Fruit fly (Drosophila melanogaster) whole organism, pupa: ENCODE results near the gene eas.
A peak's percentile ranks its signal among the peaks of the same experiment; 100 is the strongest.

Experiments
- CG10348 ChIP-seq: fragments of 200-800 bp; sonication (Bioruptor generic); IDR thresholded peaks from 2 replicates; pipeline ENCODE4 v1.3.6; 2022; ENCODE audit warnings: missing biosample characterization, missing genetic modification characterization
- CG12605 ChIP-seq: fragments of 200-800 bp; sonication (Bioruptor generic); IDR thresholded peaks from 2 replicates; pipeline ENCODE4 v1.3.6; 2022; ENCODE audit warnings: missing biosample characterization, missing genetic modification characterization
- CG13204 ChIP-seq: fragments of 200-800 bp; sonication (Bioruptor generic); optimal IDR thresholded peaks from 2 replicates; lab custom pipeline; 2018; ENCODE audit warnings: missing biosample characterization, mild to moderate bottlenecking, missing genetic modification characterization, moderate library complexity
- CG14655 ChIP-seq: fragments of 200-800 bp; sonication (Bioruptor generic); optimal IDR thresholded peaks from 3 replicates; lab custom pipeline; 2017; ENCODE audit warnings: mild to moderate bottlenecking, missing biosample characterization, missing genetic modification reagents, missing genetic modification characterization
- CG15710 ChIP-seq: fragments of 200-800 bp; sonication (Bioruptor generic); optimal IDR thresholded peaks from 2 replicates; lab custom pipeline; 2018; ENCODE audit warnings: missing biosample characterization, mild to moderate bottlenecking, missing genetic modification characterization, moderate library complexity
- CG17806 ChIP-seq: fragments of 200-800 bp; sonication (Bioruptor generic); optimal IDR thresholded peaks from 2 replicates; lab custom pipeline; 2018; ENCODE audit warnings: missing biosample characterization, mild to moderate bottlenecking, missing genetic modification characterization, moderate library complexity
- CG32121 ChIP-seq: fragments of 200-800 bp; sonication (Bioruptor generic); IDR thresholded peaks from 2 replicates; pipeline ENCODE4 v1.3.6; 2022; ENCODE audit warnings: missing biosample characterization, missing genetic modification characterization
- CG34367 ChIP-seq: fragments of 200-800 bp; sonication (Bioruptor generic); optimal IDR thresholded peaks from 2 replicates; lab custom pipeline; 2018; ENCODE audit warnings: missing biosample characterization, mild to moderate bottlenecking, missing genetic modification characterization
- CG4496 ChIP-seq: fragments of 200-800 bp; sonication (Bioruptor generic); IDR thresholded peaks from 3 replicates; pipeline ENCODE4 v1.3.6; 2022; ENCODE audit warnings: missing biosample characterization, missing genetic modification characterization
- CG8159 ChIP-seq: fragments of 200-800 bp; sonication (Bioruptor generic); optimal IDR thresholded peaks from 3 replicates; lab custom pipeline; 2018; ENCODE audit warnings: missing biosample characterization, mild to moderate bottlenecking, missing genetic modification characterization, moderate library complexity
- CG8301 ChIP-seq: fragments of 200-800 bp; sonication (Bioruptor generic); optimal IDR thresholded peaks from 2 replicates; lab custom pipeline; 2018; ENCODE audit warnings: missing biosample characterization, mild to moderate bottlenecking, missing genetic modification characterization
- CG9948 ChIP-seq: fragments of 200-800 bp; sonication (Bioruptor generic); optimal IDR thresholded peaks from 2 replicates; lab custom pipeline; 2018; ENCODE audit warnings: missing biosample characterization, mild to moderate bottlenecking, missing genetic modification characterization, moderate library complexity
- D1 ChIP-seq: fragments of 200-800 bp; sonication (Bioruptor generic); optimal IDR thresholded peaks from 2 replicates; lab custom pipeline; 2018; ENCODE audit warnings: missing biosample characterization, mild to moderate bottlenecking, missing genetic modification characterization, moderate library complexity
- EcR ChIP-seq: fragments of 200-800 bp; sonication (Bioruptor generic); optimal IDR thresholded peaks from 3 replicates; lab custom pipeline; 2019; ENCODE audit warnings: missing biosample characterization, missing genetic modification characterization, mild to moderate bottlenecking, moderate library complexity, missing genetic modification reagents
- Ets98B ChIP-seq: fragments of 200-800 bp; sonication (Bioruptor generic); IDR thresholded peaks from 2 replicates; pipeline ENCODE4 v1.3.6; 2022; ENCODE audit warnings: missing biosample characterization, missing genetic modification characterization
- Pif1A ChIP-seq: fragments of 200-800 bp; sonication (Bioruptor generic); optimal IDR thresholded peaks from 3 replicates; lab custom pipeline; 2016; ENCODE audit warnings: missing biosample characterization, missing genetic modification characterization
- Pif1B ChIP-seq: fragments of 200-800 bp; sonication (Bioruptor generic); optimal IDR thresholded peaks from 3 replicates; lab custom pipeline; 2016; ENCODE audit warnings: missing biosample characterization, missing genetic modification characterization
- Snoo ChIP-seq: fragments of 200-800 bp; sonication (Bioruptor generic); optimal IDR thresholded peaks from 3 replicates; lab custom pipeline; 2017; ENCODE audit warnings: missing biosample characterization, mild to moderate bottlenecking, missing genetic modification characterization, inconsistent platforms
- fd96Ca ChIP-seq: fragments of 200-800 bp; sonication (Bioruptor generic); IDR thresholded peaks from 3 replicates; pipeline ENCODE4 v1.3.6; 2022; ENCODE audit warnings: missing biosample characterization, missing genetic modification characterization
- gl ChIP-seq: fragments of 200-800 bp; sonication (Bioruptor generic); optimal IDR thresholded peaks from 2 replicates; lab custom pipeline; 2018; ENCODE audit warnings: missing biosample characterization, mild to moderate bottlenecking, missing genetic modification characterization
- rn ChIP-seq: fragments of 200-800 bp; sonication (Bioruptor generic); IDR thresholded peaks from 2 replicates; pipeline ENCODE4 v1.3.6; 2022; ENCODE audit warnings: missing biosample characterization, missing genetic modification characterization

The eas gene

dm6 chrX:16279340-16279941, 1.3 kb downstream of the eas start:
- TF ChIP-seq CG13204 = peak; percentile 50
- peak; percentile 75 for TF ChIP-seq CG34367 (tag; lab: Kevin White, UChicago)
- peak; percentile 95 for TF ChIP-seq fd96Ca (GFP tag; lab: Robert Waterston, UW)
- no peak for TF ChIP-seq D1 (tag; lab: Kevin White, UChicago)
- peak; percentile 86 for TF ChIP-seq CG8159 (tag; lab: Kevin White, UChicago)
- TF ChIP-seq CG17806 (tag; lab: Kevin White, UChicago) = peak; percentile 81
- TF ChIP-seq CG15710 (tag; lab: Kevin White, UChicago) = peak; percentile 88
- TF ChIP-seq CG8301 (tag; lab: Kevin White, UChicago) = peak; percentile 78
- peak; percentile 92 for TF ChIP-seq CG32121 (GFP tag; lab: Robert Waterston, UW)
- TF ChIP-seq CG12605 (GFP tag; lab: Robert Waterston, UW) = peak; percentile 82; the same call in 1 of the 2 replicates
- TF ChIP-seq Snoo (tag; lab: Kevin White, UChicago) = peak; percentile 97
- TF ChIP-seq rn (GFP tag; lab: Robert Waterston, UW) = peak; percentile 84
- TF ChIP-seq Pif1B = peak; percentile 84
- TF ChIP-seq CG14655 (GFP tag; lab: Kevin White, UChicago) = peak; percentile 84
- peak; percentile 84 for TF ChIP-seq CG10348 (GFP tag; lab: Robert Waterston, UW)
- peak; percentile 93 for TF ChIP-seq Ets98B (GFP tag; lab: Robert Waterston, UW)
- TF ChIP-seq CG9948 = peak; percentile 79
- TF ChIP-seq gl = peak; percentile 69
- peak; percentile 0 for TF ChIP-seq EcR
- TF ChIP-seq CG4496 (GFP tag; lab: Robert Waterston, UW) = peak; percentile 97
- TF ChIP-seq Pif1A (GFP tag; lab: Kevin White, UChicago) = peak; percentile 86

dm6 chrX:16281305-16281704, 3.2 kb downstream of the eas start:
- TF ChIP-seq fd96Ca (GFP tag; lab: Robert Waterston, UW) (no peak), CG8159 (tag; lab: Kevin White, UChicago) (no peak), Snoo (tag; lab: Kevin White, UChicago) (no peak), CG14655 (GFP tag; lab: Kevin White, UChicago) (no peak), gl (no peak), CG34367 (tag; lab: Kevin White, UChicago) (no peak), CG12605 (GFP tag; lab: Robert Waterston, UW) (no peak), CG15710 (tag; lab: Kevin White, UChicago) (no peak), Ets98B (GFP tag; lab: Robert Waterston, UW) (no peak), CG9948 (no peak), CG10348 (GFP tag; lab: Robert Waterston, UW) (no peak), CG4496 (GFP tag; lab: Robert Waterston, UW) (no peak), CG8301 (tag; lab: Kevin White, UChicago) (no peak), D1 (tag; lab: Kevin White, UChicago) (no peak), Pif1A (GFP tag; lab: Kevin White, UChicago) (no peak), CG32121 (GFP tag; lab: Robert Waterston, UW) (no peak), EcR (no peak), CG13204 (no peak)

- TF ChIP-seq Ets98B (GFP tag; lab: Robert Waterston, UW) (no peak), EcR (peak; percentile 16)
These were observed 3.8 kb downstream of the eas start for dm6 chrX:16281717-16282529.

dm6 chrX:16285186-16285585, 7.1 kb downstream of the eas start:
- TF ChIP-seq CG14655 (GFP tag; lab: Kevin White, UChicago) (no peak), rn (GFP tag; lab: Robert Waterston, UW) (no peak), Ets98B (GFP tag; lab: Robert Waterston, UW) (no peak), Snoo (tag; lab: Kevin White, UChicago) (peak; percentile 0), gl (no peak), CG4496 (GFP tag; lab: Robert Waterston, UW) (peak; percentile 35; the same call in 2 of the 3 replicates), CG34367 (tag; lab: Kevin White, UChicago) (no peak)
- TF ChIP-seq, all 21 proteins: peak for 2

- TF ChIP-seq CG32121 (GFP tag; lab: Robert Waterston, UW) = no peak
- 0 out of 2 replicates have a peak, but pooled peaks have one; percentile 9 for TF ChIP-seq Ets98B (GFP tag; lab: Robert Waterston, UW)
These were observed 8.0 kb downstream of the eas start, which contains the start of gene UQCR-14 for dm6 chrX:16286083-16286666. TSS of gene UQCR-14 (plus strand) at chrX:16286288.

dm6 chrX:16288492-16288964, 10.4 kb downstream of the eas start, which contains the start of the genes CG32576 and caz:
TSS of gene CG32576 (minus strand) at chrX:16288533.
TSS of gene caz (plus strand) at chrX:16288810.
- no peak for TF ChIP-seq D1 (tag; lab: Kevin White, UChicago)
- TF ChIP-seq EcR = no peak
- TF ChIP-seq rn (GFP tag; lab: Robert Waterston, UW) = no peak
- TF ChIP-seq CG10348 (GFP tag; lab: Robert Waterston, UW) = no peak
- TF ChIP-seq CG15710 (tag; lab: Kevin White, UChicago) = peak; percentile 10
